Worm (Caenorhabditis elegans): ENCODE data around the gene lpin-1.

ce11 chrV:13634149-13634548 lies 19.8 kb downstream of the lpin-1 start, which contains the start of gene H37A05.2:
- TF ChIP-seq tra-4 (tag; optimal IDR thresholded peaks at IDR 0.05) (no peak), hmg-4 (GFP tag; optimal IDR thresholded peaks at IDR 0.05) (no peak), ets-7 (tag; optimal IDR thresholded peaks at IDR 0.05) (no peak), pes-1 (GFP tag; IDR thresholded peaks at IDR 0.05) (no peak), ama-1 (optimal IDR thresholded peaks at IDR 0.05) (no peak), B0310.2 (tag; optimal IDR thresholded peaks at IDR 0.05) (no peak), scrt-1 (GFP tag; IDR thresholded peaks at IDR 0.05) (no peak), flt-1 (GFP tag; IDR thresholded peaks at IDR 0.05) (no peak)

All from whole organism, early embryonic.